Worm (Caenorhabditis elegans): Measurements from ENCODE around the gene clp-2.

clp-2 gene

DNA sequence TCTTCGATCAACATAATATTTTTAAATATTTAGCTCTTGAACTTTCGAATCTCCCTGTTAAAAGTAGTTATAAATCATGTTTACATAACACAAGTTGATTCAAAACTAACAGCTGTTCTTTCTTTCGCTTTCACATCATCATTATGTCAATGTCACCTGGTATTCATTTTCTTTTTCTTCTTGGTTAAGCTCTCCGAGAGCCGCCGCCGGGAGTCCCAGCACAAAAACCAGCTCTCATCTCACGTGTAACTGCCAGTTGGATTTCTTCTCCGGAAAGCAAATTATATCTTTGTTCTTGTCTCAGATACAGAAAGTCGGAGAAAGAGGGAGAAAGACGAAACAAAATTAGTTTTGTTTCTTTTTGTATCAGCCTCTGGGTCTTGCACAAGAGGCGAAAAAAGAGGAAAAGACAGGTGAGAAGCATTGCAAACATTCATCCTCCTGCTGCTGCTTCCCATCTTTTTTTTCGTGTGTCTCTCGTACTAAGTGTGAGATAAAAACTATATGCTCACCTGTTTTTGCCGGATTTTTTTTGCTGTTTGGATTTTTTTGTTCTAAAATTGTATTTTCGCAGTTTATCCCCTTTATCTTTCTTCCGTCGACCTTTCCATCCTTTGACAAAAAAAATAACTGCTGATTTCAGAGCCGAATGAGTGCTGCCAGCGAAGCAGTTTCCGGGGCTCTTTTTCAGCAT is 27.6 kb upstream of the clp-2 start, which contains the start of gene F17C8.3:
Gene F17C8.3 (plus strand): TSS at position 644 of the 694 bp plus-strand sequence.
- TF ChIP-seq mdl-1 (tag; optimal IDR thresholded peaks at IDR 0.05), result peak; percentile 10
- TF ChIP-seq ceh-28 (tag; optimal IDR thresholded peaks at IDR 0.05), result no peak
- no peak for TF ChIP-seq nhr-25 (tag; optimal IDR thresholded peaks at IDR 0.05)
- no peak for TF ChIP-seq R02D3.7 (tag; optimal IDR thresholded peaks at IDR 0.05)
- TF ChIP-seq fkh-2 (tag; optimal IDR thresholded peaks at IDR 0.05), result no peak
- TF ChIP-seq pha-4 (tag; optimal IDR thresholded peaks at IDR 0.05), result no peak
- TF ChIP-seq elt-1 (tag; optimal IDR thresholded peaks at IDR 0.05), result no peak
- TF ChIP-seq nhr-237 (tag; optimal IDR thresholded peaks at IDR 0.05), result no peak
- no peak for TF ChIP-seq aly-2 (tag; optimal IDR thresholded peaks at IDR 0.05)
- TF ChIP-seq nhr-12 (tag; optimal IDR thresholded peaks at IDR 0.05), result no peak
- peak; percentile 48 for TF ChIP-seq nfya-1 (tag; optimal IDR thresholded peaks at IDR 0.05; ENCODE audit: insufficient read depth)
- no peak for TF ChIP-seq nhr-67 (tag; optimal IDR thresholded peaks at IDR 0.05)
- no peak for TF ChIP-seq unc-39 (tag; optimal IDR thresholded peaks at IDR 0.05)
- TF ChIP-seq pqm-1 (tag; optimal IDR thresholded peaks at IDR 0.05), result no peak

ce11 chrIII:4723922-4724321 is 20.1 kb upstream of the clp-2 start:
- TF ChIP-seq ceh-9 (tag; optimal IDR thresholded peaks at IDR 0.05), result no peak
- TF ChIP-seq fkh-10 (GFP tag; optimal IDR thresholded peaks at IDR 0.05), result peak; percentile 24
- no peak for TF ChIP-seq mdl-1 (tag; optimal IDR thresholded peaks at IDR 0.05)
- no peak for TF ChIP-seq nhr-11 (tag; optimal IDR thresholded peaks at IDR 0.05)
- no peak for TF ChIP-seq nhr-67 (tag; optimal IDR thresholded peaks at IDR 0.05)
- no peak for TF ChIP-seq unc-62 (GFP tag; optimal IDR thresholded peaks at IDR 0.05)
- no peak for TF ChIP-seq nhr-28 (tag; optimal IDR thresholded peaks at IDR 0.05)
- no peak for TF ChIP-seq fkh-2 (tag; optimal IDR thresholded peaks at IDR 0.05)
- TF ChIP-seq nfya-1 (tag; optimal IDR thresholded peaks at IDR 0.05; ENCODE audit: insufficient read depth), result peak; percentile 50
- TF ChIP-seq nhr-43 (tag; optimal IDR thresholded peaks at IDR 0.05; ENCODE audit: poor library complexity, severe bottlenecking), result no peak
- no peak for TF ChIP-seq ceh-28 (tag; optimal IDR thresholded peaks at IDR 0.05)
- peak; percentile 6 for TF ChIP-seq lin-39 (tag; optimal IDR thresholded peaks at IDR 0.05)
- no peak for TF ChIP-seq nhr-23 (tag; optimal IDR thresholded peaks at IDR 0.05)
- TF ChIP-seq elt-1 (tag; optimal IDR thresholded peaks at IDR 0.05), result no peak
- TF ChIP-seq R02D3.7 (tag; optimal IDR thresholded peaks at IDR 0.05), result no peak
- no peak for TF ChIP-seq lin-15B (tag; optimal IDR thresholded peaks at IDR 0.05)
- no peak for TF ChIP-seq sea-2 (GFP tag; optimal IDR thresholded peaks at IDR 0.05)
- no peak for TF ChIP-seq tbx-2 (tag; optimal IDR thresholded peaks at IDR 0.05)
- TF ChIP-seq snpc-4 (tag; optimal IDR thresholded peaks at IDR 0.05), result no peak
- TF ChIP-seq ceh-16 (tag; optimal IDR thresholded peaks at IDR 0.05), result no peak
- peak; percentile 33 for TF ChIP-seq egl-5 (tag; optimal IDR thresholded peaks at IDR 0.05)

DNA sequence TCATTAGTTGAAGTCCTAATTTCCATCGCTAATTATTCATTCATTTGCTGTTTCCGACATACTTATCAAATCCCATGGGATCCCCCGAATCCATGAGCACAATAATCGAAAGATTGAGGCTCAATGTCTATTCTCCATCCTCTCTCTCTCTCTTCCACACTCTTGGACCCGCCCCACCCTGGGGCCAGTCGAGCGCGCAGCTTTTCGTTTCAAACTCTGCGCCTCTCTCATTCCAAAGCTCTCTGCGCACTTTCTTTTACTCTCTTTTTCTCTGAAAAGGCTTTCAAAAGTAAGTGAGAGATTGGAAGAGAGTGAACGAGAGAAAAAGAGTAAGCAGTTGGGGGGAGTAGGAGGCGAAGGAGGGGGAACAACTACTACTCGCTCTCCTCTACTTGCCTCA is 17.9 kb upstream of the clp-2 start, which contains the start of gene acy-1:
Gene acy-1 (plus strand): TSS at position 346 of the 400 bp plus-strand sequence.
- TF ChIP-seq nhr-12 (tag; optimal IDR thresholded peaks at IDR 0.05) (no peak), fos-1 (tag; optimal IDR thresholded peaks at IDR 0.05) (no peak), nhr-76 (tag; optimal IDR thresholded peaks at IDR 0.05) (no peak), hmg-11 (tag; optimal IDR thresholded peaks at IDR 0.05) (peak; percentile 93), mdl-1 (tag; optimal IDR thresholded peaks at IDR 0.05) (no peak), lsy-12 (tag; optimal IDR thresholded peaks at IDR 0.05) (no peak), pqm-1 (tag; optimal IDR thresholded peaks at IDR 0.05) (no peak), ztf-11 (tag; optimal IDR thresholded peaks at IDR 0.05) (no peak), nhr-28 (tag; optimal IDR thresholded peaks at IDR 0.05) (no peak), egl-5 (tag; optimal IDR thresholded peaks at IDR 0.05) (peak; percentile 91), mml-1 (tag; optimal IDR thresholded peaks at IDR 0.05) (no peak), nhr-43 (tag; optimal IDR thresholded peaks at IDR 0.05; ENCODE audit: poor library complexity, severe bottlenecking) (no peak), R02D3.7 (tag; optimal IDR thresholded peaks at IDR 0.05) (peak; percentile 8), snpc-4 (tag; optimal IDR thresholded peaks at IDR 0.05) (peak; percentile 51), sea-2 (GFP tag; optimal IDR thresholded peaks at IDR 0.05) (no peak), nhr-23 (tag; optimal IDR thresholded peaks at IDR 0.05) (peak; percentile 48), fkh-2 (tag; optimal IDR thresholded peaks at IDR 0.05) (no peak), aly-2 (tag; optimal IDR thresholded peaks at IDR 0.05) (no peak), nhr-67 (tag; optimal IDR thresholded peaks at IDR 0.05) (no peak), nhr-77 (tag; optimal IDR thresholded peaks at IDR 0.05) (no peak), ceh-9 (tag; optimal IDR thresholded peaks at IDR 0.05) (no peak), nfya-1 (tag; optimal IDR thresholded peaks at IDR 0.05; ENCODE audit: insufficient read depth) (peak; percentile 93), ceh-16 (tag; optimal IDR thresholded peaks at IDR 0.05) (no peak), lin-39 (tag; optimal IDR thresholded peaks at IDR 0.05) (peak; percentile 91), eor-1 (tag; optimal IDR thresholded peaks at IDR 0.05) (no peak), ceh-82 (tag; optimal IDR thresholded peaks at IDR 0.05) (no peak), ZK546.5 (tag; optimal IDR thresholded peaks at IDR 0.05) (no peak), elt-3 (tag; optimal IDR thresholded peaks at IDR 0.05) (no peak), jun-1 (tag; optimal IDR thresholded peaks at IDR 0.05) (no peak), nhr-25 (tag; optimal IDR thresholded peaks at IDR 0.05) (no peak), ceh-28 (tag; optimal IDR thresholded peaks at IDR 0.05) (peak; percentile 1), ztf-4 (tag; optimal IDR thresholded peaks at IDR 0.05) (no peak), pha-4 (tag; optimal IDR thresholded peaks at IDR 0.05) (peak; percentile 78), fkh-10 (GFP tag; optimal IDR thresholded peaks at IDR 0.05) (peak; percentile 23), nhr-11 (tag; optimal IDR thresholded peaks at IDR 0.05) (peak; percentile 59), skn-1 (tag; optimal IDR thresholded peaks at IDR 0.05) (no peak), elt-2 (tag; optimal IDR thresholded peaks at IDR 0.05) (no peak), tbx-2 (tag; optimal IDR thresholded peaks at IDR 0.05) (peak; percentile 21), lin-15B (tag; optimal IDR thresholded peaks at IDR 0.05) (peak; percentile 79), daf-12 (tag; optimal IDR thresholded peaks at IDR 0.05) (no peak), unc-39 (tag; optimal IDR thresholded peaks at IDR 0.05) (no peak)

Measured in whole organism, L3 larva.